Worm (Caenorhabditis elegans) whole organism, mixed stage, embryonic: Measurements from ENCODE around the gene Y116A8C.23.

ENCODE experiments used
- ces-1 ChIP-seq: fragments of 150-350 bp; optimal IDR thresholded peaks from 2 replicates; lab custom pipeline; 2014; ENCODE audit warnings: missing biosample characterization, missing genetic modification reagents, missing genetic modification characterization
- elt-1 ChIP-seq: sonication (generic microtip); optimal IDR thresholded peaks from 2 replicates; lab custom pipeline; 2017; ENCODE audit warnings: missing genetic modification characterization, mild to moderate bottlenecking, missing compliant biosample characterization, antibody characterized with exemption, moderate library complexity, borderline replicate concordance; ENCODE audit not compliant: insufficient read depth
- elt-3 ChIP-seq: fragments of 150-350 bp; optimal IDR thresholded peaks from 2 replicates; lab custom pipeline; 2014; ENCODE audit warnings: missing biosample characterization, missing genetic modification characterization
- ham-2 ChIP-seq: fragments of 200-800 bp; sonication (Bioruptor generic); optimal IDR thresholded peaks from 2 replicates; lab custom pipeline; 2018; ENCODE audit warnings: mild to moderate bottlenecking, missing genetic modification characterization, missing compliant biosample characterization
- lsy-2 ChIP-seq: fragments of 150-350 bp; optimal IDR thresholded peaks from 2 replicates; lab custom pipeline; 2014; ENCODE audit warnings: missing biosample characterization, missing genetic modification characterization
- mab-5 ChIP-seq: fragments of 150-350 bp; optimal IDR thresholded peaks from 2 replicates; lab custom pipeline; 2014; ENCODE audit warnings: missing biosample characterization, missing genetic modification characterization
- mep-1 ChIP-seq: fragments of 150-350 bp; optimal IDR thresholded peaks from 2 replicates; lab custom pipeline; 2017; ENCODE audit warnings: missing biosample characterization, missing genetic modification reagents, missing genetic modification characterization, inconsistent platforms
- nhr-12 ChIP-seq: fragments of 150-350 bp; optimal IDR thresholded peaks from 2 replicates; lab custom pipeline; 2014; ENCODE audit warnings: missing biosample characterization, missing genetic modification characterization
- nhr-28 ChIP-seq: fragments of 150-350 bp; optimal IDR thresholded peaks from 2 replicates; lab custom pipeline; 2014; ENCODE audit warnings: missing biosample characterization, missing genetic modification characterization
- nhr-76 ChIP-seq: sonication (generic microtip); optimal IDR thresholded peaks from 2 replicates; lab custom pipeline; 2017; ENCODE audit warnings: missing biosample characterization, missing genetic modification characterization
- pha-4 ChIP-seq: fragments of 150-350 bp; optimal IDR thresholded peaks from 2 replicates; lab custom pipeline; 2018; ENCODE audit warnings: missing biosample characterization, missing genetic modification reagents, missing genetic modification characterization
- sptf-1 ChIP-seq: sonication (generic microtip); optimal IDR thresholded peaks from 2 replicates; lab custom pipeline; 2017; ENCODE audit warnings: mild to moderate bottlenecking, missing genetic modification characterization, moderate library complexity, missing compliant biosample characterization
- unc-62 ChIP-seq: fragments of 150-350 bp; optimal IDR thresholded peaks from 2 replicates; lab custom pipeline; 2014; ENCODE audit warnings: missing biosample characterization, missing genetic modification reagents, missing genetic modification characterization
- ztf-11 ChIP-seq: fragments of 150-350 bp; optimal IDR thresholded peaks from 2 replicates; lab custom pipeline; 2014; ENCODE audit warnings: missing biosample characterization, missing genetic modification characterization

- no peak for TF ChIP-seq ham-2 (GFP tag; lab: Kevin White, UChicago)
- TF ChIP-seq ces-1, result no peak
- no peak for TF ChIP-seq nhr-28
- no peak for TF ChIP-seq lsy-2 (tag; lab: Kevin White, UChicago)
- TF ChIP-seq pha-4 (tag; lab: Kevin White, UChicago), result no peak
- TF ChIP-seq nhr-12 (tag; lab: Kevin White, UChicago), result no peak
- no peak for TF ChIP-seq mep-1 (tag; lab: Kevin White, UChicago)
- TF ChIP-seq nhr-76 (tag; lab: Kevin White, UChicago), result no peak
- no peak for TF ChIP-seq elt-3
- no peak for TF ChIP-seq unc-62 (GFP tag; lab: Kevin White, UChicago)
- TF ChIP-seq elt-1 (tag; lab: Kevin White, UChicago), result no peak
- TF ChIP-seq ztf-11, result no peak
- TF ChIP-seq mab-5 (tag; lab: Kevin White, UChicago), result no peak
- no peak for TF ChIP-seq sptf-1 (tag; lab: Kevin White, UChicago)
Observed at ce11 chrIV:17030494-17030893, 22.9 kb upstream of the Y116A8C.23 start, which contains the start of gene nhr-229.
